Fruit fly (Drosophila melanogaster): ENCODE results near the gene inaE.

dm6 chrX:13844317-13844886 lies 60.9 kb downstream of the inaE start:
- TF ChIP-seq CG1620 (GFP tag; optimal IDR thresholded peaks at IDR 0.05) (no peak), CG14711 (tag; optimal IDR thresholded peaks at IDR 0.05) (peak; percentile 11), CG11617 (GFP tag; optimal IDR thresholded peaks at IDR 0.05) (no peak), Clk (GFP tag; optimal IDR thresholded peaks at IDR 0.05) (no peak), toe (GFP tag; optimal IDR thresholded peaks at IDR 0.05) (no peak), tj (GFP tag; optimal IDR thresholded peaks at IDR 0.05) (no peak), Crg-1 (GFP tag; optimal IDR thresholded peaks at IDR 0.05) (no peak), CG5204 (GFP tag; optimal IDR thresholded peaks at IDR 0.05) (no peak), Mnt (GFP tag; optimal IDR thresholded peaks at IDR 0.05) (peak; percentile 43), ovo (GFP tag; optimal IDR thresholded peaks at IDR 0.05) (peak; percentile 34), cnc (optimal IDR thresholded peaks at IDR 0.05) (peak; percentile 81 to 85), CG33017 (tag; optimal IDR thresholded peaks at IDR 0.05) (no peak), cic (GFP tag; optimal IDR thresholded peaks at IDR 0.05) (peak; percentile 64)

Measured in whole organism, adult.